Worm (Caenorhabditis elegans) whole organism, young adult: ENCODE data around the gene pas-2.

Experiments used
- F23B12.7 ChIP-seq: sonication (generic microtip); optimal IDR thresholded peaks from 2 replicates; lab custom pipeline; 2017; ENCODE audit warnings: missing genetic modification characterization, mild to moderate bottlenecking, missing compliant biosample characterization, antibody characterized with exemption, moderate library complexity; ENCODE audit not compliant: insufficient read depth
- F39B2.1 ChIP-seq: fragments of 200-800 bp; sonication (Bioruptor generic); IDR thresholded peaks from 2 replicates; pipeline ENCODE4 v1.3.6; 2022; ENCODE audit warnings: missing genetic modification reagents, missing genetic modification characterization, missing compliant biosample characterization
- F55B11.4 ChIP-seq: sonication (generic microtip); optimal IDR thresholded peaks from 2 replicates; lab custom pipeline; 2016; ENCODE audit warnings: missing compliant biosample characterization, missing genetic modification characterization, borderline replicate concordance; ENCODE audit not compliant: insufficient read depth
- K11D2.4 ChIP-seq: fragments of 200-800 bp; sonication (Bioruptor generic); IDR thresholded peaks from 2 replicates; pipeline ENCODE4 v1.3.6; 2022; ENCODE audit warnings: missing genetic modification reagents, missing genetic modification characterization, missing compliant biosample characterization
- Y53F4B.3 ChIP-seq: fragments of 200-800 bp; sonication (Bioruptor generic); IDR thresholded peaks from 2 replicates; pipeline ENCODE4 v1.3.6; 2022; ENCODE audit warnings: missing genetic modification reagents, missing genetic modification characterization, missing compliant biosample characterization
- Y53G8AR.9 ChIP-seq: fragments of 200-800 bp; sonication (Bioruptor generic); conservative IDR thresholded peaks from 2 replicates; pipeline ENCODE4 v1.3.6; 2022; ENCODE audit warnings: missing genetic modification reagents, missing genetic modification characterization, missing compliant biosample characterization
- Y56A3A.18 ChIP-seq: fragments of 200-800 bp; sonication (Bioruptor generic); IDR thresholded peaks from 2 replicates; pipeline ENCODE4 v1.3.6; 2022; ENCODE audit warnings: missing genetic modification reagents, missing genetic modification characterization, missing compliant biosample characterization
- Y79H2A.3 ChIP-seq: fragments of 200-800 bp; sonication (Bioruptor generic); conservative IDR thresholded peaks from 2 replicates; pipeline ENCODE4 v1.3.6; 2022; ENCODE audit warnings: missing genetic modification reagents, missing genetic modification characterization, missing compliant biosample characterization
- ama-1 ChIP-seq, 3 experiments: fragments of 150-350 bp in 1 of 3; sonication (generic microtip) in 2 of 3; optimal IDR thresholded peaks; 2 replicates each; lab custom pipeline; 2014 to 2018; ENCODE audit warnings: missing biosample characterization in 2 of 3, missing genetic modification characterization in 2 of 3, missing genetic modification reagents in 2 of 3
- atf-7 ChIP-seq: sonication (generic microtip); optimal IDR thresholded peaks from 2 replicates; lab custom pipeline; 2017; ENCODE audit warnings: mild to moderate bottlenecking, missing genetic modification characterization, missing compliant biosample characterization
- attf-3 ChIP-seq: fragments of 200-800 bp; sonication (Bioruptor generic); conservative IDR thresholded peaks from 2 replicates; pipeline ENCODE4 v1.3.6; 2022; ENCODE audit warnings: missing genetic modification reagents, missing genetic modification characterization, missing compliant biosample characterization
- ccch-3 ChIP-seq: fragments of 200-800 bp; sonication (Bioruptor generic); optimal IDR thresholded peaks from 2 replicates; lab custom pipeline; 2018; ENCODE audit warnings: mild to moderate bottlenecking, missing genetic modification characterization, missing compliant biosample characterization
- cebp-1 ChIP-seq, 2 experiments: fragments of 200-800 bp in 1 of 2; sonication (Bioruptor generic) in 1 of 2; sonication (generic microtip) in 1 of 2; IDR thresholded peaks in 1 of 2; optimal IDR thresholded peaks in 1 of 2; 2 replicates each; pipeline versions ENCODE4 v1.3.6 to Lab custom; 2017 to 2022; ENCODE audit warnings: missing compliant biosample characterization in 2 of 2, missing genetic modification characterization in 2 of 2, mild to moderate bottlenecking in 1 of 2, missing genetic modification reagents in 1 of 2, moderate library complexity in 1 of 2
- ceh-27 ChIP-seq: fragments of 200-800 bp; sonication (Bioruptor generic); optimal IDR thresholded peaks from 2 replicates; lab custom pipeline; 2018; ENCODE audit warnings: mild to moderate bottlenecking, missing genetic modification characterization, moderate library complexity, missing compliant biosample characterization
- chd-7 ChIP-seq: sonication (generic microtip); optimal IDR thresholded peaks from 2 replicates; lab custom pipeline; 2016; ENCODE audit warnings: mild to moderate bottlenecking, missing genetic modification characterization, moderate library complexity, missing compliant biosample characterization
- die-1 ChIP-seq: sonication (generic microtip); optimal IDR thresholded peaks from 2 replicates; lab custom pipeline; 2016; ENCODE audit warnings: missing genotype, mild to moderate bottlenecking, missing genetic modification characterization, missing compliant biosample characterization
- dox-1 ChIP-seq: fragments of 200-800 bp; sonication (Bioruptor generic); IDR thresholded peaks from 2 replicates; pipeline ENCODE4 v1.3.6; 2022; ENCODE audit warnings: missing genetic modification reagents, missing genetic modification characterization, missing compliant biosample characterization
- efl-1 ChIP-seq: fragments of 150-350 bp; optimal IDR thresholded peaks from 2 replicates; lab custom pipeline; 2014; ENCODE audit warnings: missing biosample characterization, missing genetic modification reagents, missing genetic modification characterization
- ekl-4 ChIP-seq: fragments of 200-800 bp; sonication (Bioruptor generic); IDR thresholded peaks from 2 replicates; pipeline ENCODE4 v1.3.6; 2022; ENCODE audit warnings: missing genetic modification reagents, missing genetic modification characterization, missing compliant biosample characterization
- ets-4 ChIP-seq: fragments of 200-800 bp; sonication (Bioruptor generic); optimal IDR thresholded peaks from 2 replicates; lab custom pipeline; 2018; ENCODE audit warnings: mild to moderate bottlenecking, missing genetic modification characterization, missing compliant biosample characterization
- hmg-1.2 ChIP-seq: fragments of 200-800 bp; sonication (Bioruptor generic); IDR thresholded peaks from 2 replicates; pipeline ENCODE4 v1.3.6; 2022; ENCODE audit warnings: missing genetic modification reagents, missing genetic modification characterization, missing compliant biosample characterization
- lin-40 ChIP-seq: sonication (generic microtip); optimal IDR thresholded peaks from 2 replicates; lab custom pipeline; 2016; ENCODE audit warnings: missing genetic modification characterization, mild to moderate bottlenecking, missing compliant biosample characterization, missing genotype, missing genetic modification reagents
- lir-1 ChIP-seq: fragments of 200-800 bp; sonication (Bioruptor generic); conservative IDR thresholded peaks from 2 replicates; pipeline ENCODE4 v1.3.6; 2022; ENCODE audit warnings: missing genetic modification reagents, missing genetic modification characterization, missing compliant biosample characterization
- madf-6 ChIP-seq: fragments of 200-800 bp; sonication (Bioruptor generic); IDR thresholded peaks from 2 replicates; pipeline ENCODE4 v1.3.6; 2022; ENCODE audit warnings: missing genetic modification reagents, missing genetic modification characterization, missing compliant biosample characterization
- mcd-1 ChIP-seq: fragments of 200-800 bp; sonication (Bioruptor generic); IDR thresholded peaks from 2 replicates; pipeline ENCODE4 v1.3.6; 2022; ENCODE audit warnings: missing genetic modification reagents, missing genetic modification characterization, missing compliant biosample characterization
- mes-4 ChIP-seq: sonication (generic microtip); optimal IDR thresholded peaks from 2 replicates; lab custom pipeline; 2016; ENCODE audit warnings: missing genotype, missing genetic modification characterization, missing compliant biosample characterization
- nfyb-1 ChIP-seq: fragments of 200-800 bp; sonication (Bioruptor generic); IDR thresholded peaks from 2 replicates; pipeline ENCODE4 v1.3.6; 2022; ENCODE audit warnings: missing genetic modification reagents, missing genetic modification characterization, missing compliant biosample characterization
- nhr-27 ChIP-seq: fragments of 200-800 bp; sonication (Bioruptor generic); optimal IDR thresholded peaks from 2 replicates; lab custom pipeline; 2018; ENCODE audit warnings: mild to moderate bottlenecking, missing genetic modification characterization, moderate library complexity, missing compliant biosample characterization
- nhr-80 ChIP-seq: sonication (generic microtip); optimal IDR thresholded peaks from 2 replicates; lab custom pipeline; 2016; ENCODE audit warnings: missing genetic modification characterization, missing compliant biosample characterization
- snpc-1.3 ChIP-seq: sonication (generic microtip); optimal IDR thresholded peaks from 2 replicates; lab custom pipeline; 2017; ENCODE audit warnings: missing genetic modification characterization, mild to moderate bottlenecking, missing compliant biosample characterization, antibody characterized with exemption, moderate library complexity, missing genotype, missing genetic modification reagents; ENCODE audit not compliant: insufficient read depth
- somi-1 ChIP-seq: fragments of 200-800 bp; sonication (Bioruptor generic); optimal IDR thresholded peaks from 2 replicates; lab custom pipeline; 2018; ENCODE audit warnings: mild to moderate bottlenecking, missing genetic modification characterization, missing compliant biosample characterization
- tbp1 ChIP-seq: fragments of 200-800 bp; sonication (Bioruptor generic); optimal IDR thresholded peaks from 2 replicates; lab custom pipeline; 2018; ENCODE audit warnings: mild to moderate bottlenecking, missing genetic modification characterization, missing compliant biosample characterization
- tlf-1 ChIP-seq: fragments of 200-800 bp; sonication (Bioruptor generic); optimal IDR thresholded peaks from 2 replicates; lab custom pipeline; 2018; ENCODE audit warnings: mild to moderate bottlenecking, missing genetic modification characterization, missing compliant biosample characterization
- ztf-22 ChIP-seq: fragments of 200-800 bp; sonication (Bioruptor generic); optimal IDR thresholded peaks from 2 replicates; lab custom pipeline; 2018; ENCODE audit warnings: mild to moderate bottlenecking, missing genetic modification characterization, moderate library complexity, missing compliant biosample characterization
- ztf-26 ChIP-seq: sonication (generic microtip); optimal IDR thresholded peaks from 2 replicates; lab custom pipeline; 2017; ENCODE audit warnings: missing genetic modification characterization, missing compliant biosample characterization

pas-2 gene

DNA sequence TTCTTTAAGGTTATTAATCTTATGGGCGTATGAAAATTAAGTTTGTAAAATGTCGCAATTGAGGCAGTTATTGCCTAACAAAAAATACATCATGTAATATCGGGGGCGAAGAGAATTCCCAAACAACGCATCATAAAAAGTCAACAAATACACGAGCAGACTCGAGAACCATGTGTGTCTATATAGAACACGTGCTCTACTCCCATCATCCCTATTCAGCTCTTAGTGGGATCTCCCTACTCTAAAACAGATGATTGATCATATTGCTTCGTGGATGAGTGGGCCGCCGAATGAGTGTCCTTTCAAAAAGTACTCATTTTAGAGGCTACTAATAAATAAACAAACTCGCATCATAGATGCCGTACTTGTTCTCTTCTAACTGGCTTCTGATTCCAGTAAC is 45.7 kb upstream of the pas-2 start:
- no peak for TF ChIP-seq Y56A3A.18 (GFP tag; lab: Robert Waterston, UW)
- TF ChIP-seq ama-1 (optimal IDR thresholded peaks at IDR 0.05; lab: Kevin White, UChicago), result no peak
- TF ChIP-seq ama-1 (GFP tag; optimal IDR thresholded peaks at IDR 0.05; lab: Kevin White, UChicago), result no peak
- no peak for TF ChIP-seq attf-3 (GFP tag; lab: Robert Waterston, UW)
- no peak for TF ChIP-seq Y53F4B.3
- TF ChIP-seq snpc-1.3 (tag; lab: Kevin White, UChicago), result no peak
- TF ChIP-seq Y79H2A.3 (GFP tag; lab: Robert Waterston, UW), result no peak
- no peak for TF ChIP-seq somi-1 (GFP tag; lab: Kevin White, UChicago)
- no peak for TF ChIP-seq efl-1 (GFP tag; lab: Kevin White, UChicago)
- TF ChIP-seq nhr-27 (tag; lab: Kevin White, UChicago), result no peak
- TF ChIP-seq ceh-27 (GFP tag; lab: Kevin White, UChicago), result no peak
- TF ChIP-seq nfyb-1 (GFP tag; lab: Robert Waterston, UW), result no peak
- no peak for TF ChIP-seq lir-1 (GFP tag; lab: Robert Waterston, UW)

- TF ChIP-seq mes-4 (tag; lab: Kevin White, UChicago) (no peak), ama-1 (optimal IDR thresholded peaks at IDR 0.05; lab: Kevin White, UChicago) (no peak), ama-1 (GFP tag; optimal IDR thresholded peaks at IDR 0.05; lab: Kevin White, UChicago) (no peak), ekl-4 (GFP tag; lab: Robert Waterston, UW) (0 out of 2 replicates have a peak, but pooled peaks have one; percentile 9), madf-6 (no peak), cebp-1 (GFP tag; IDR thresholded peaks at IDR 0.05; lab: Robert Waterston, UW) (0 out of 2 replicates have a peak, but pooled peaks have one; percentile 10), cebp-1 (tag; optimal IDR thresholded peaks at IDR 0.05; lab: Kevin White, UChicago) (no peak), Y79H2A.3 (GFP tag; lab: Robert Waterston, UW) (no peak)
Measured at ce11 chrV:10725424-10725951, 44.7 kb upstream of the pas-2 start.

ce11 chrV:10726691-10727090 is 43.5 kb upstream of the pas-2 start:
- no peak for TF ChIP-seq Y56A3A.18 (GFP tag; lab: Robert Waterston, UW)
- peak; percentile 86 for TF ChIP-seq nhr-80 (tag; lab: Kevin White, UChicago)

DNA sequence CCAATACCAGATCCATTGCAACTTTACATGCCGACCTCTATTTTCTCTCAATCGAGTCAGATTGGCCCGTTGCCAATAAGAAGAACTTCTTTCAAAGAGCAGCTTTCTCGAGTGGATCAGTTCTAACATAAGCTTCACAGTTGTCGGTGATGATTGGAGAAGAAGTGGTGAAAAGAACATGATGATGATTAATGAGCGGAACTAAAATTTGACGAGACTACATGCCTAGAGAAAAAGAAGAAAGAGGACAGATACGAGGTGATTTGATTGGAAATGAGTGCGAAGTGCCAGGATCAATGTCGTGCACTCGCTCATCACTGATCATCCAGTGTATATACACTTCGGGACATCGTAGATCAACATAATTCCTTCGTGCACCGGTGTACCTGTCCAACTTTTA is 42.5 kb upstream of the pas-2 start:
- TF ChIP-seq die-1 (tag; lab: Kevin White, UChicago) (no peak), attf-3 (GFP tag; lab: Robert Waterston, UW) (no peak), chd-7 (tag; lab: Kevin White, UChicago) (no peak), somi-1 (GFP tag; lab: Kevin White, UChicago) (peak; percentile 26), K11D2.4 (GFP tag; lab: Robert Waterston, UW) (0 out of 2 replicates have a peak, but pooled peaks have one; percentile 24), Y53G8AR.9 (GFP tag; lab: Robert Waterston, UW) (0 out of 2 replicates have a peak, but pooled peaks have one; percentile 19)

DNA sequence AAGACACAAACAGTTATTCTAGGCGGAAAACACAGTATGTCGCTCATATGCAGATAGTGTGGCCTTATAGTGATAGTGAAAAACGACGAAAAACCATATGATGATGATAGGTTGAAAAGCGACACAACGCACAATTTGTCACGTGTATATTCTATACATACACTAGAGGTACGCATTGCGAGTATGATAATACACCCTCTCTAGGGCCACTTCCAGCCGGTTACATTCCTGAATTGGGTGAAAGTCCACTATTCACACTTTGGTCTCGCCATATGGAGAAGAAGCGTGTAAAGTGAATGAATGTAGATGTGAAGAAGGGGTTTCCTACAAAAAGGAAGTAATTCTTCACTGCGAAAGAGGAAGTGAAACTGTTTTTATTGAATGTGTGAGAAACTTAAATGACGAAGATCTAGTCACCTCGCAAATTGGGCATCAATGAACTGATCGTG is 40.7 kb upstream of the pas-2 start:
- TF ChIP-seq tlf-1 (GFP tag; lab: Kevin White, UChicago) (no peak), lin-40 (tag; lab: Kevin White, UChicago) (peak; percentile 18), atf-7 (tag; lab: Kevin White, UChicago) (peak; percentile 51), ets-4 (peak; percentile 35), F39B2.1 (GFP tag; lab: Robert Waterston, UW) (no peak), F23B12.7 (tag; lab: Kevin White, UChicago) (no peak), F55B11.4 (no peak), mcd-1 (GFP tag; lab: Robert Waterston, UW) (no peak), ztf-26 (tag; lab: Kevin White, UChicago) (peak; percentile 17), cebp-1 (GFP tag; IDR thresholded peaks at IDR 0.05; lab: Robert Waterston, UW) (no peak), cebp-1 (tag; optimal IDR thresholded peaks at IDR 0.05; lab: Kevin White, UChicago) (peak; percentile 38), ztf-22 (peak; percentile 29), hmg-1.2 (no peak), dox-1 (GFP tag; lab: Robert Waterston, UW) (peak; percentile 15; the same call in 1 of the 2 replicates), nhr-80 (tag; lab: Kevin White, UChicago) (peak; percentile 84), tbp1 (peak; percentile 5), ccch-3 (no peak)
